Worm (Caenorhabditis elegans): ENCODE data around the gene C45G9.15.
A peak's percentile ranks its signal among the peaks of the same experiment; 100 is the strongest.

The C45G9.15 gene

DNA sequence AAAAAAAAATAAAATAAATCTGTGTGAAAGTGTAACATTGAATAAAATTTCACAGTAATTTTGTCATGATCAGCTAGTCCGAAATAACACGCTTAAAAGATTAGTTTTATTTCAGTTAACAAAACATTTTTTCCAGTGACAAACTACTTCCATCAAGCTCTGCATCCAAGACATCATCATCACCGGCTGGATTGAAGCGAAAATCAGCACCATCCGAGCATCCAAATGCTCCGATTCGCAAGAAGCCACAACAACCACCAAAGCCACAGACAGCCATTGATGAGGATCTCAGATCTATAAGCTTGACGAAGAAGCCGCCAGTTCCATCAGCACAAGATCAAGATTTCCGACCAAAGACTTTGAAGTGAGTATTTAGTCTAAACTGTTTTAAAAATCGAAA lies 24.6 kb downstream of the C45G9.15 start:
- TF ChIP-seq ama-1 (optimal IDR thresholded peaks at IDR 0.05) (no peak), nhr-77 (tag; optimal IDR thresholded peaks at IDR 0.05) (no peak), daf-12 (tag; optimal IDR thresholded peaks at IDR 0.05) (no peak), tbx-2 (tag; optimal IDR thresholded peaks at IDR 0.05) (no peak), egl-27 (tag; optimal IDR thresholded peaks at IDR 0.05) (no peak), zag-1 (tag; optimal IDR thresholded peaks at IDR 0.05) (no peak), fos-1 (tag; optimal IDR thresholded peaks at IDR 0.05) (no peak), lsy-12 (tag; optimal IDR thresholded peaks at IDR 0.05) (no peak), nhr-28 (tag; optimal IDR thresholded peaks at IDR 0.05) (no peak), lin-15B (tag; optimal IDR thresholded peaks at IDR 0.05) (no peak), pha-4 (tag; optimal IDR thresholded peaks at IDR 0.05) (no peak), aly-2 (tag; optimal IDR thresholded peaks at IDR 0.05) (no peak), jun-1 (tag; optimal IDR thresholded peaks at IDR 0.05) (no peak), nhr-23 (tag; optimal IDR thresholded peaks at IDR 0.05) (no peak), R02D3.7 (tag; optimal IDR thresholded peaks at IDR 0.05) (no peak), nhr-76 (tag; optimal IDR thresholded peaks at IDR 0.05) (no peak)

ce11 chrIII:5026366-5026765 lies 25.5 kb downstream of the C45G9.15 start:
- TF ChIP-seq eor-1 (tag; optimal IDR thresholded peaks at IDR 0.05) (no peak), mml-1 (tag; optimal IDR thresholded peaks at IDR 0.05) (no peak), nhr-76 (tag; optimal IDR thresholded peaks at IDR 0.05) (no peak), nhr-23 (tag; optimal IDR thresholded peaks at IDR 0.05) (no peak), egl-5 (tag; optimal IDR thresholded peaks at IDR 0.05) (no peak), snpc-4 (tag; optimal IDR thresholded peaks at IDR 0.05) (no peak), skn-1 (tag; optimal IDR thresholded peaks at IDR 0.05) (no peak), pqm-1 (tag; optimal IDR thresholded peaks at IDR 0.05) (no peak), fkh-2 (tag; optimal IDR thresholded peaks at IDR 0.05) (no peak), ceh-9 (tag; optimal IDR thresholded peaks at IDR 0.05) (no peak), nhr-12 (tag; optimal IDR thresholded peaks at IDR 0.05) (no peak), lin-39 (tag; optimal IDR thresholded peaks at IDR 0.05) (no peak), jun-1 (tag; optimal IDR thresholded peaks at IDR 0.05) (no peak), fkh-10 (GFP tag; optimal IDR thresholded peaks at IDR 0.05) (no peak), unc-39 (tag; optimal IDR thresholded peaks at IDR 0.05) (no peak), lin-15B (tag; optimal IDR thresholded peaks at IDR 0.05) (no peak), R02D3.7 (tag; optimal IDR thresholded peaks at IDR 0.05) (no peak)

- TF ChIP-seq nhr-237 (tag; optimal IDR thresholded peaks at IDR 0.05) (no peak), nhr-28 (tag; optimal IDR thresholded peaks at IDR 0.05) (no peak), hmg-11 (tag; optimal IDR thresholded peaks at IDR 0.05) (no peak), mdl-1 (tag; optimal IDR thresholded peaks at IDR 0.05) (no peak), nhr-76 (tag; optimal IDR thresholded peaks at IDR 0.05) (no peak), nhr-43 (tag; optimal IDR thresholded peaks at IDR 0.05; ENCODE audit: poor library complexity, severe bottlenecking) (peak; percentile 86), tbx-2 (tag; optimal IDR thresholded peaks at IDR 0.05) (peak; percentile 16), zag-1 (tag; optimal IDR thresholded peaks at IDR 0.05) (no peak), ceh-16 (tag; optimal IDR thresholded peaks at IDR 0.05) (no peak), pha-4 (tag; optimal IDR thresholded peaks at IDR 0.05) (peak; percentile 71), nfya-1 (tag; optimal IDR thresholded peaks at IDR 0.05; ENCODE audit: insufficient read depth) (peak; percentile 12), ztf-11 (tag; optimal IDR thresholded peaks at IDR 0.05) (no peak), nhr-12 (tag; optimal IDR thresholded peaks at IDR 0.05) (no peak), egl-5 (tag; optimal IDR thresholded peaks at IDR 0.05) (no peak), lin-15B (tag; optimal IDR thresholded peaks at IDR 0.05) (no peak), ZK546.5 (tag; optimal IDR thresholded peaks at IDR 0.05) (no peak), mml-1 (tag; optimal IDR thresholded peaks at IDR 0.05) (no peak), ama-1 (optimal IDR thresholded peaks at IDR 0.05) (peak; percentile 98), nhr-67 (tag; optimal IDR thresholded peaks at IDR 0.05) (no peak), eor-1 (tag; optimal IDR thresholded peaks at IDR 0.05) (no peak), fos-1 (tag; optimal IDR thresholded peaks at IDR 0.05) (no peak), ceh-82 (tag; optimal IDR thresholded peaks at IDR 0.05) (no peak), unc-62 (GFP tag; optimal IDR thresholded peaks at IDR 0.05) (no peak), fkh-2 (tag; optimal IDR thresholded peaks at IDR 0.05) (no peak), nhr-77 (tag; optimal IDR thresholded peaks at IDR 0.05) (no peak), nhr-23 (tag; optimal IDR thresholded peaks at IDR 0.05) (peak; percentile 16), elt-2 (tag; optimal IDR thresholded peaks at IDR 0.05) (peak; percentile 30), lsy-12 (tag; optimal IDR thresholded peaks at IDR 0.05) (peak; percentile 46), egl-27 (tag; optimal IDR thresholded peaks at IDR 0.05) (no peak), snpc-4 (tag; optimal IDR thresholded peaks at IDR 0.05) (no peak), jun-1 (tag; optimal IDR thresholded peaks at IDR 0.05) (no peak), elt-3 (tag; optimal IDR thresholded peaks at IDR 0.05) (no peak), lin-39 (tag; optimal IDR thresholded peaks at IDR 0.05) (no peak), fkh-10 (GFP tag; optimal IDR thresholded peaks at IDR 0.05) (no peak), unc-39 (tag; optimal IDR thresholded peaks at IDR 0.05) (no peak), nhr-11 (tag; optimal IDR thresholded peaks at IDR 0.05) (no peak), nhr-25 (tag; optimal IDR thresholded peaks at IDR 0.05) (peak; percentile 68), ceh-28 (tag; optimal IDR thresholded peaks at IDR 0.05) (no peak), ceh-9 (tag; optimal IDR thresholded peaks at IDR 0.05) (no peak), ztf-4 (tag; optimal IDR thresholded peaks at IDR 0.05) (no peak), aly-2 (tag; optimal IDR thresholded peaks at IDR 0.05) (no peak), skn-1 (tag; optimal IDR thresholded peaks at IDR 0.05) (no peak), sea-2 (GFP tag; optimal IDR thresholded peaks at IDR 0.05) (no peak), pqm-1 (tag; optimal IDR thresholded peaks at IDR 0.05) (no peak)
These were observed 26.7 kb downstream of the C45G9.15 start for ce11 chrIII:5025136-5025629.

Data from whole organism, L3 larva.